Fruit fly (Drosophila melanogaster): Measurements from ENCODE around the gene puf.

- TF ChIP-seq h (optimal IDR thresholded peaks at IDR 0.05) (no peak), Myc (optimal IDR thresholded peaks at IDR 0.05) (no peak), ttk (optimal IDR thresholded peaks at IDR 0.05) (no peak)
Measured at dm6 chr3R:24614707-24615022, 35.2 kb downstream of the puf start.

Measured in Kc167 (cell line).